Fruit fly (Drosophila melanogaster) whole organism, embryonic: Measurements from ENCODE around the gene Scgalpha.
A peak's percentile ranks its signal among the peaks of the same experiment; 100 is the strongest.

Source experiments
- Atf6 ChIP-seq: fragments of 200-800 bp; sonication (Bioruptor generic); IDR thresholded peaks from 2 replicates; pipeline ENCODE4 v1.3.6; 2022; ENCODE audit warnings: missing biosample characterization, missing genetic modification characterization
- CG10209 ChIP-seq: fragments of 200-800 bp; sonication (Bioruptor generic); optimal IDR thresholded peaks from 3 replicates; lab custom pipeline; 2017; ENCODE audit warnings: missing biosample characterization, mild to moderate bottlenecking, missing genetic modification characterization, missing genetic modification reagents
- CG10366 ChIP-seq: fragments of 200-800 bp; sonication (Bioruptor generic); IDR thresholded peaks from 2 replicates; pipeline ENCODE4 v1.3.6; 2022; ENCODE audit warnings: missing biosample characterization, missing genetic modification characterization
- CG11398 ChIP-seq: fragments of 200-800 bp; sonication (Bioruptor generic); optimal IDR thresholded peaks from 2 replicates; lab custom pipeline; 2016; ENCODE audit warnings: missing biosample characterization, missing genetic modification characterization
- CG13424 ChIP-seq: fragments of 200-800 bp; sonication (Bioruptor generic); optimal IDR thresholded peaks from 2 replicates; lab custom pipeline; 2019; ENCODE audit warnings: missing biosample characterization, mild to moderate bottlenecking, missing genetic modification characterization, moderate library complexity
- CG13775 ChIP-seq: fragments of 200-800 bp; sonication (Bioruptor generic); optimal IDR thresholded peaks from 3 replicates; lab custom pipeline; 2017; ENCODE audit warnings: missing biosample characterization, mild to moderate bottlenecking, missing genetic modification characterization
- CG13894 ChIP-seq: fragments of 200-800 bp; sonication (Bioruptor generic); optimal IDR thresholded peaks from 3 replicates; lab custom pipeline; 2018; ENCODE audit warnings: missing biosample characterization, mild to moderate bottlenecking, missing genetic modification characterization, moderate library complexity
- CG15269 ChIP-seq: fragments of 200-800 bp; sonication (Bioruptor generic); optimal IDR thresholded peaks from 2 replicates; lab custom pipeline; 2018; ENCODE audit warnings: missing biosample characterization, mild to moderate bottlenecking, missing genetic modification characterization, moderate library complexity
- CG1602 ChIP-seq: fragments of 200-800 bp; sonication (Bioruptor generic); optimal IDR thresholded peaks from 3 replicates; lab custom pipeline; 2016; ENCODE audit warnings: missing biosample characterization, missing genetic modification characterization
- CG16813 ChIP-seq: fragments of 200-800 bp; sonication (Bioruptor generic); IDR thresholded peaks from 3 replicates; pipeline ENCODE4 v1.3.6; 2022; ENCODE audit warnings: missing biosample characterization, missing genetic modification characterization; ENCODE audit not compliant: partially characterized antibody
- CG17612 ChIP-seq: fragments of 200-800 bp; sonication (Bioruptor generic); IDR thresholded peaks from 2 replicates; pipeline ENCODE4 v1.3.6; 2022; ENCODE audit warnings: missing biosample characterization, missing genetic modification characterization
- CG17802 ChIP-seq: fragments of 200-800 bp; sonication (Bioruptor generic); optimal IDR thresholded peaks from 2 replicates; lab custom pipeline; 2018; ENCODE audit warnings: missing biosample characterization, mild to moderate bottlenecking, missing genetic modification characterization, moderate library complexity
- CG18764 ChIP-seq: fragments of 200-800 bp; sonication (Bioruptor generic); optimal IDR thresholded peaks from 3 replicates; lab custom pipeline; 2016; ENCODE audit warnings: missing biosample characterization, missing genetic modification characterization
- CG30431 ChIP-seq: fragments of 200-800 bp; sonication (Bioruptor generic); optimal IDR thresholded peaks from 2 replicates; lab custom pipeline; 2017; ENCODE audit warnings: missing biosample characterization, missing genetic modification characterization
- CG32772 ChIP-seq: fragments of 200-800 bp; sonication (Bioruptor generic); IDR thresholded peaks from 2 replicates; pipeline ENCODE4 v1.3.6; 2022; ENCODE audit warnings: missing biosample characterization, missing genetic modification characterization
- CG8089 ChIP-seq: fragments of 200-800 bp; sonication (Bioruptor generic); optimal IDR thresholded peaks from 3 replicates; lab custom pipeline; 2016; ENCODE audit warnings: missing biosample characterization, missing genetic modification characterization
- CG8290 ChIP-seq, 3 experiments: fragments of 200-800 bp; sonication (Bioruptor generic); optimal IDR thresholded peaks; 2 replicates each; lab custom pipeline; 2016 to 2019; ENCODE audit warnings: missing biosample characterization in 3 of 3, missing genetic modification characterization in 3 of 3, mild to moderate bottlenecking in 2 of 3, moderate library complexity in 1 of 3
- Chrac-16 ChIP-seq: fragments of 200-800 bp; sonication (Bioruptor generic); optimal IDR thresholded peaks from 3 replicates; lab custom pipeline; 2016; ENCODE audit warnings: missing biosample characterization, missing genetic modification characterization
- D19B ChIP-seq: fragments of 200-800 bp; sonication (Bioruptor generic); optimal IDR thresholded peaks from 2 replicates; lab custom pipeline; 2017; ENCODE audit warnings: missing biosample characterization, mild to moderate bottlenecking, missing genetic modification characterization
- Gsc ChIP-seq: fragments of 200-800 bp; sonication (Bioruptor generic); IDR thresholded peaks from 2 replicates; pipeline ENCODE4 v1.3.6; 2022; ENCODE audit warnings: missing biosample characterization, missing genetic modification characterization
- HLH54F ChIP-seq: fragments of 200-800 bp; sonication (Bioruptor generic); optimal IDR thresholded peaks from 3 replicates; lab custom pipeline; 2016; ENCODE audit warnings: missing biosample characterization, missing genetic modification characterization
- HLHmδ ChIP-seq: fragments of 200-800 bp; sonication (Bioruptor generic); optimal IDR thresholded peaks from 2 replicates; lab custom pipeline; 2018; ENCODE audit warnings: missing biosample characterization, mild to moderate bottlenecking, missing genetic modification characterization, moderate library complexity
- Hey ChIP-seq: fragments of 200-800 bp; sonication (Bioruptor generic); optimal IDR thresholded peaks from 3 replicates; lab custom pipeline; 2018; ENCODE audit warnings: missing biosample characterization, mild to moderate bottlenecking, missing genetic modification characterization
- Hr51 ChIP-seq, 2 experiments: fragments of 200-800 bp; sonication (Bioruptor generic); optimal IDR thresholded peaks; 2 replicates in 1 of 2; 3 replicates in 1 of 2; lab custom pipeline; 2016 to 2018; ENCODE audit warnings: missing biosample characterization in 2 of 2, missing genetic modification characterization in 2 of 2, mild to moderate bottlenecking in 1 of 2, moderate library complexity in 1 of 2
- Hr78 ChIP-seq, 2 experiments: fragments of 200-800 bp in 1 of 2; fragments of >200 bp in 1 of 2; sonication (Bioruptor generic) in 1 of 2; optimal IDR thresholded peaks; 2 replicates each; lab custom pipeline; 2017 to 2019; ENCODE audit warnings: missing biosample characterization in 2 of 2, missing genetic modification characterization in 2 of 2, mild to moderate bottlenecking in 1 of 2, moderate library complexity in 1 of 2
- MBD-R2 ChIP-seq: fragments of 200-800 bp; sonication (Bioruptor generic); IDR thresholded peaks from 2 replicates; pipeline ENCODE4 v1.3.6; 2022; ENCODE audit warnings: missing biosample characterization, missing genetic modification characterization
- Optix ChIP-seq: fragments of 200-800 bp; sonication (Bioruptor generic); IDR thresholded peaks from 3 replicates; pipeline ENCODE4 v1.3.6; 2022; ENCODE audit warnings: missing biosample characterization, missing genetic modification characterization
- Sry-δ ChIP-seq: fragments of 200-800 bp; sonication (Bioruptor generic); optimal IDR thresholded peaks from 2 replicates; lab custom pipeline; 2016; ENCODE audit warnings: missing biosample characterization, missing genetic modification characterization
- YL-1 ChIP-seq: fragments of 200-800 bp; sonication (Bioruptor generic); optimal IDR thresholded peaks from 3 replicates; lab custom pipeline; 2017; ENCODE audit warnings: missing biosample characterization, mild to moderate bottlenecking, missing genetic modification characterization
- ase ChIP-seq: fragments of 200-800 bp; sonication (Bioruptor generic); IDR thresholded peaks from 3 replicates; pipeline ENCODE4 v1.3.6; 2022; ENCODE audit warnings: missing biosample characterization, missing genetic modification characterization
- bab2 ChIP-seq: fragments of 200-800 bp; sonication (Bioruptor generic); optimal IDR thresholded peaks from 2 replicates; lab custom pipeline; 2016; ENCODE audit warnings: missing biosample characterization, missing genetic modification characterization
- br ChIP-seq: fragments of >200 bp; optimal IDR thresholded peaks from 2 replicates; lab custom pipeline; 2017
- bsh ChIP-seq, 2 experiments: fragments of 200-800 bp; sonication (Bioruptor generic); optimal IDR thresholded peaks; 2 replicates each; lab custom pipeline; 2017 to 2018; ENCODE audit warnings: mild to moderate bottlenecking in 2 of 2, missing biosample characterization in 2 of 2, missing genetic modification characterization in 2 of 2, moderate library complexity in 1 of 2
- cas ChIP-seq: fragments of 200-800 bp; sonication (Bioruptor generic); IDR thresholded peaks from 2 replicates; pipeline ENCODE4 v1.3.6; 2022; ENCODE audit warnings: missing biosample characterization, missing genetic modification characterization
- crp ChIP-seq, 2 experiments: fragments of 200-800 bp; sonication (Bioruptor generic); optimal IDR thresholded peaks; 2 replicates in 1 of 2; 3 replicates in 1 of 2; lab custom pipeline; 2017; ENCODE audit warnings: missing biosample characterization in 2 of 2, missing genetic modification characterization in 2 of 2, mild to moderate bottlenecking in 1 of 2, moderate library complexity in 1 of 2
- ems ChIP-seq: fragments of 200-800 bp; sonication (Bioruptor generic); optimal IDR thresholded peaks from 3 replicates; lab custom pipeline; 2016; ENCODE audit warnings: missing biosample characterization, missing genetic modification characterization
- eve ChIP-seq, 2 experiments: fragments of >200 bp; optimal IDR thresholded peaks; 2 replicates each; lab custom pipeline; 2017; ENCODE audit warnings: missing biosample characterization in 2 of 2, missing genetic modification characterization in 2 of 2
- fd64A ChIP-seq: fragments of 200-800 bp; sonication (Bioruptor generic); optimal IDR thresholded peaks from 3 replicates; lab custom pipeline; 2018; ENCODE audit warnings: missing biosample characterization, mild to moderate bottlenecking, missing genetic modification characterization
- gcm2 ChIP-seq: fragments of 200-800 bp; sonication (Bioruptor generic); optimal IDR thresholded peaks from 2 replicates; lab custom pipeline; 2016; ENCODE audit warnings: missing biosample characterization, missing genetic modification characterization
- gfzf ChIP-seq: fragments of 200-800 bp; sonication (Bioruptor generic); optimal IDR thresholded peaks from 2 replicates; lab custom pipeline; 2016; ENCODE audit warnings: missing biosample characterization, mild to moderate bottlenecking, missing genetic modification characterization, moderate library complexity
- jing ChIP-seq: fragments of 200-800 bp; sonication (Bioruptor generic); optimal IDR thresholded peaks from 2 replicates; lab custom pipeline; 2018; ENCODE audit warnings: missing biosample characterization, mild to moderate bottlenecking, missing genetic modification characterization
- nerfin-2 ChIP-seq: fragments of 200-800 bp; sonication (Bioruptor generic); IDR thresholded peaks from 2 replicates; pipeline ENCODE4 v1.3.6; 2022; ENCODE audit warnings: missing biosample characterization, missing genetic modification characterization; ENCODE audit not compliant: partially characterized antibody
- pan ChIP-seq, 4 experiments: fragments of >200 bp in 3 of 4; fragments of 200-800 bp in 1 of 4; sonication (Bioruptor generic) in 1 of 4; optimal IDR thresholded peaks in 3 of 4; IDR thresholded peaks in 1 of 4; 2 replicates each; pipeline versions ENCODE4 v1.3.6 to Lab custom; 2017 to 2022; ENCODE audit warnings: missing biosample characterization in 2 of 4, missing genetic modification characterization in 2 of 4, mixed read lengths in 1 of 4
- slp2 ChIP-seq: fragments of 200-800 bp; sonication (Bioruptor generic); optimal IDR thresholded peaks from 2 replicates; lab custom pipeline; 2016; ENCODE audit warnings: missing biosample characterization, missing genetic modification characterization
- tgo ChIP-seq: fragments of 200-800 bp; sonication (Bioruptor generic); IDR thresholded peaks from 3 replicates; pipeline ENCODE4 v1.3.6; 2022; ENCODE audit warnings: missing biosample characterization, missing genetic modification characterization
- tin ChIP-seq: fragments of 200-800 bp; sonication (Bioruptor generic); optimal IDR thresholded peaks from 3 replicates; lab custom pipeline; 2016; ENCODE audit warnings: missing biosample characterization, missing genetic modification characterization
- twi ChIP-seq: fragments of 200-800 bp; optimal IDR thresholded peaks from 2 replicates; lab custom pipeline; 2019; ENCODE audit warnings: missing biosample characterization, mild to moderate bottlenecking, missing genetic modification characterization, moderate library complexity
- unc-4 ChIP-seq: fragments of 200-800 bp; sonication (Bioruptor generic); IDR thresholded peaks from 2 replicates; pipeline ENCODE4 v1.3.6; 2022; ENCODE audit warnings: missing biosample characterization, missing genetic modification characterization; ENCODE audit not compliant: partially characterized antibody
- zfh1 ChIP-seq: fragments of 200-800 bp; sonication (Bioruptor generic); IDR thresholded peaks from 3 replicates; pipeline ENCODE4 v1.3.6; 2022; ENCODE audit warnings: missing biosample characterization, missing genetic modification characterization

Scgalpha gene

DNA sequence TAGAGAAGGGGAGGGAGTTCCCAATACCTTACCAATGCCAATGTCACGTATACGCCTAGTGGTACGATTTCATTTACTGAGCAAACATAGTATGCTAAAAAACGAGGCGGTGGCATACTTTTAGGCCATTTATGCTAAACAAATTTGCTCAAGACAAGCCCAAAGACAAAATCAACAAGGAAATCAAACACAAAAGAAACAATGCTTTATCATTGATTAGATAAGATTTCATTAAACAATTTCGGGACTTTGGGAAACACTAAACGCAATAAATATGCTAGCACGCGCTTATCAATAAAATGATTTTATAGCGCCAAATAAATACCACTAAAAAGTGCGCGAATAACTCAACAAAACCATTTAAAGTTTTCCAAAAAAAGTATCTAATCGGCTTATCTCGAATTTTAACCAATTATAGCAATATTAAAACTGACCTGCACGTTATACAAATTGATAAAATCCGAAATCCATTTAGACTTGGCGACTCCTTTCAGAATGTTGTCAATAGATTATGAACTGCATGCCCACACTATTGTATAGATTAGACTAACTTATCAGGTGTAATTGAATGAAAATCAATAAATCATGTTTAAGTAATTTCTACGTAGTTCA is 47.4 kb downstream of the Scgalpha start (continued):
- no peak for TF ChIP-seq CG16813 (GFP tag; lab: Robert Waterston, UW)
- TF ChIP-seq zfh1 (GFP tag; lab: Robert Waterston, UW): no peak
- TF ChIP-seq CG1602 (GFP tag; lab: Kevin White, UChicago): no peak
- no peak for TF ChIP-seq CG13894 (tag; lab: Kevin White, UChicago)
- no peak for TF ChIP-seq HLHmδ
- peak; percentile 76 for TF ChIP-seq Atf6 (GFP tag; lab: Robert Waterston, UW)
- TF ChIP-seq HLH54F (GFP tag; lab: Kevin White, UChicago): no peak
- no peak for TF ChIP-seq ems (GFP tag; lab: Kevin White, UChicago)
- no peak for TF ChIP-seq tgo
- TF ChIP-seq CG13775: no peak
- TF ChIP-seq Hr51 (GFP tag; optimal IDR thresholded peaks at IDR 0.05; lab: Kevin White, UChicago): peak in 1 of 2 experiments; percentile 26
- peak; percentile 31 for TF ChIP-seq Hey (tag; lab: Kevin White, UChicago)
- TF ChIP-seq CG17612 (GFP tag; lab: Robert Waterston, UW): no peak
- no peak for TF ChIP-seq Chrac-16
- TF ChIP-seq YL-1 (GFP tag; lab: Kevin White, UChicago): peak; percentile 17
- TF ChIP-seq Optix (GFP tag; lab: Robert Waterston, UW): no peak
- no peak for TF ChIP-seq unc-4 (GFP tag; lab: Robert Waterston, UW)
- TF ChIP-seq slp2 (GFP tag; lab: Kevin White, UChicago): no peak
- TF ChIP-seq MBD-R2 (GFP tag; lab: Robert Waterston, UW): no peak
- TF ChIP-seq fd64A (GFP tag; lab: Kevin White, UChicago): no peak
- TF ChIP-seq CG13424 (tag; lab: Kevin White, UChicago): peak; percentile 31
- no peak for TF ChIP-seq pan (optimal IDR thresholded peaks at IDR 0.05; lab: Kevin White, UChicago)
- peak in 1 of 2 experiments; percentile 35 for TF ChIP-seq pan (GFP tag; optimal IDR thresholded peaks at IDR 0.05 in 1 of 2, IDR thresholded peaks at IDR 0.05 in 1 of 2)
- TF ChIP-seq CG18764 (GFP tag; lab: Kevin White, UChicago): no peak
- TF ChIP-seq Hr78 (GFP tag; optimal IDR thresholded peaks at IDR 0.05; lab: Kevin White, UChicago): no peak
- no peak for TF ChIP-seq CG8089
- no peak for TF ChIP-seq bsh (GFP tag; optimal IDR thresholded peaks at IDR 0.05; lab: Kevin White, UChicago)
- no peak for TF ChIP-seq crp (GFP tag; optimal IDR thresholded peaks at IDR 0.05; lab: Kevin White, UChicago)
- TF ChIP-seq ase (GFP tag; lab: Robert Waterston, UW): no peak
- no peak for TF ChIP-seq bab2 (GFP tag; lab: Kevin White, UChicago)
- no peak for TF ChIP-seq CG32772
- TF ChIP-seq CG8290 (GFP tag; optimal IDR thresholded peaks at IDR 0.05; lab: Kevin White, UChicago): no peak
- peak in 1 of 2 experiments; percentile 63 for TF ChIP-seq CG8290 (tag; optimal IDR thresholded peaks at IDR 0.05; lab: Kevin White, UChicago)
- no peak for TF ChIP-seq gfzf (GFP tag; lab: Kevin White, UChicago)
- peak; percentile 31 for TF ChIP-seq CG10209
- no peak for TF ChIP-seq CG11398 (GFP tag; lab: Kevin White, UChicago)
- TF ChIP-seq nerfin-2 (GFP tag; lab: Robert Waterston, UW): no peak
- TF ChIP-seq CG10366 (GFP tag; lab: Robert Waterston, UW): no peak
- no peak for TF ChIP-seq br (lab: Kevin White, UChicago)
- no peak for TF ChIP-seq CG30431 (GFP tag; lab: Kevin White, UChicago)
- no peak for TF ChIP-seq twi (tag; lab: Kevin White, UChicago)
- no peak for TF ChIP-seq gcm2 (GFP tag; lab: Kevin White, UChicago)
- no peak for TF ChIP-seq eve (GFP tag; optimal IDR thresholded peaks at IDR 0.05; lab: Kevin White, UChicago)
- no peak for TF ChIP-seq cas
- TF ChIP-seq Gsc (GFP tag; lab: Robert Waterston, UW): no peak
- no peak for TF ChIP-seq D19B (GFP tag; lab: Kevin White, UChicago)
- TF ChIP-seq Sry-δ: no peak
- no peak for TF ChIP-seq tin (GFP tag; lab: Kevin White, UChicago)
- TF ChIP-seq jing: no peak
- TF ChIP-seq CG15269 (tag; lab: Kevin White, UChicago): peak; percentile 63
- TF ChIP-seq CG17802: no peak
